Worm (Caenorhabditis elegans): ENCODE results near the gene F58G11.4.

The F58G11.4 gene

ce11 chrV:13669170-13669569, 3.2 kb upstream of the F58G11.4 start:
- TF ChIP-seq lin-15B (tag; optimal IDR thresholded peaks at IDR 0.05) (no peak), nhr-12 (tag; optimal IDR thresholded peaks at IDR 0.05) (no peak), nhr-11 (tag; optimal IDR thresholded peaks at IDR 0.05) (no peak), ets-5 (GFP tag; IDR thresholded peaks at IDR 0.05) (no peak), nhr-47 (tag; optimal IDR thresholded peaks at IDR 0.05) (no peak), blmp-1 (tag; optimal IDR thresholded peaks at IDR 0.05) (no peak), ceh-82 (tag; optimal IDR thresholded peaks at IDR 0.05) (no peak), nhr-84 (tag; optimal IDR thresholded peaks at IDR 0.05) (no peak), nhr-237 (tag; optimal IDR thresholded peaks at IDR 0.05) (no peak), F16B12.6 (tag; optimal IDR thresholded peaks at IDR 0.05) (no peak), hpl-2 (GFP tag; optimal IDR thresholded peaks at IDR 0.05) (no peak), unc-86 (tag; optimal IDR thresholded peaks at IDR 0.05) (no peak), unc-130 (tag; optimal IDR thresholded peaks at IDR 0.05) (no peak), C04F5.9 (tag; optimal IDR thresholded peaks at IDR 0.05) (no peak), zip-4 (GFP tag; optimal IDR thresholded peaks at IDR 0.05) (no peak), aly-2 (tag; optimal IDR thresholded peaks at IDR 0.05) (no peak), ceh-8 (GFP tag; optimal IDR thresholded peaks at IDR 0.05) (no peak)

ce11 chrV:13678542-13678941, 6.2 kb downstream of the F58G11.4 start, which contains the start of the genes tag-65 and ccz-1:
Gene tag-65 (minus strand): TSS chrV:13678587.
Gene ccz-1 (plus strand): TSS chrV:13678875.
- peak; percentile 67 for TF ChIP-seq nhr-77 (tag; optimal IDR thresholded peaks at IDR 0.05)
- TF ChIP-seq sox-4 (tag; optimal IDR thresholded peaks at IDR 0.05): peak; percentile 48
- TF ChIP-seq ztf-11 (tag; optimal IDR thresholded peaks at IDR 0.05): peak in 1 of 2 experiments; percentile 75
- peak; percentile 93 for TF ChIP-seq nhr-20 (tag; optimal IDR thresholded peaks at IDR 0.05)
- peak; percentile 85 for TF ChIP-seq fos-1 (tag; optimal IDR thresholded peaks at IDR 0.05)
- TF ChIP-seq xbp-1 (tag; optimal IDR thresholded peaks at IDR 0.05): peak; percentile 87
- peak; percentile 84 for TF ChIP-seq skn-1 (tag; optimal IDR thresholded peaks at IDR 0.05)
- peak; percentile 94 for TF ChIP-seq nhr-90 (tag; optimal IDR thresholded peaks at IDR 0.05; ENCODE audit: poor library complexity)
- TF ChIP-seq nhr-12 (tag; optimal IDR thresholded peaks at IDR 0.05): no peak
- peak; percentile 21 for TF ChIP-seq fkh-10 (GFP tag; optimal IDR thresholded peaks at IDR 0.05)
- TF ChIP-seq ces-1 (GFP tag; optimal IDR thresholded peaks at IDR 0.05): no peak
- TF ChIP-seq dsc-1 (tag; optimal IDR thresholded peaks at IDR 0.05): peak; percentile 91
- peak; percentile 54 for TF ChIP-seq F16B12.6 (tag; optimal IDR thresholded peaks at IDR 0.05)
- TF ChIP-seq unc-130 (tag; optimal IDR thresholded peaks at IDR 0.05): peak; percentile 71
- TF ChIP-seq ceh-82 (tag; optimal IDR thresholded peaks at IDR 0.05): peak; percentile 87 to 92 (median 88)
- peak; percentile 93 for TF ChIP-seq lin-14 (GFP tag; optimal IDR thresholded peaks at IDR 0.05)
- TF ChIP-seq unc-30 (tag; optimal IDR thresholded peaks at IDR 0.05): no peak
- peak; percentile 87 for TF ChIP-seq C16A3.4 (tag; optimal IDR thresholded peaks at IDR 0.05)
- TF ChIP-seq mef-2 (tag; optimal IDR thresholded peaks at IDR 0.05): peak; percentile 37
- peak; percentile 94 for TF ChIP-seq rnt-1 (tag; optimal IDR thresholded peaks at IDR 0.05)
- TF ChIP-seq egl-27 (tag; optimal IDR thresholded peaks at IDR 0.05): no peak
- peak; percentile 65 for TF ChIP-seq zag-1 (tag; optimal IDR thresholded peaks at IDR 0.05)
- peak; percentile 82 for TF ChIP-seq blmp-1 (tag; optimal IDR thresholded peaks at IDR 0.05)
- TF ChIP-seq nhr-19 (GFP tag; conservative IDR thresholded peaks at IDR 0.05): peak; percentile 95
- TF ChIP-seq nhr-237 (tag; optimal IDR thresholded peaks at IDR 0.05): peak; percentile 41
- peak; percentile 82 to 94 (median 86) for TF ChIP-seq dpl-1 (GFP tag; optimal IDR thresholded peaks at IDR 0.05)
- no peak for TF ChIP-seq unc-98 (GFP tag; IDR thresholded peaks at IDR 0.05)
- no peak for TF ChIP-seq nhr-28 (tag; optimal IDR thresholded peaks at IDR 0.05)
- TF ChIP-seq tbx-2 (tag; optimal IDR thresholded peaks at IDR 0.05): peak; percentile 91
- peak; percentile 84 for TF ChIP-seq lin-13 (GFP tag; optimal IDR thresholded peaks at IDR 0.05)
- peak; percentile 80 for TF ChIP-seq jun-1 (tag; optimal IDR thresholded peaks at IDR 0.05)
- no peak for TF ChIP-seq hlh-4 (tag; optimal IDR thresholded peaks at IDR 0.05)
- TF ChIP-seq nhr-11 (tag; optimal IDR thresholded peaks at IDR 0.05): peak; percentile 90
- TF ChIP-seq ets-5 (GFP tag; IDR thresholded peaks at IDR 0.05): no peak
- peak; percentile 84 for TF ChIP-seq ceh-8 (GFP tag; optimal IDR thresholded peaks at IDR 0.05)
- peak; percentile 8 for TF ChIP-seq hpl-2 (GFP tag; optimal IDR thresholded peaks at IDR 0.05)
- TF ChIP-seq ama-1 (optimal IDR thresholded peaks at IDR 0.05): no peak
- TF ChIP-seq efl-1 (optimal IDR thresholded peaks at IDR 0.05): peak; percentile 85 to 87
- TF ChIP-seq efl-1 (GFP tag; optimal IDR thresholded peaks at IDR 0.05 in 1 of 2): peak; percentile 84 to 98
- TF ChIP-seq ztf-4 (tag; optimal IDR thresholded peaks at IDR 0.05): peak; percentile 53
- peak; percentile 96 for TF ChIP-seq nhr-85 (tag)
- no peak for TF ChIP-seq pqm-1 (tag; optimal IDR thresholded peaks at IDR 0.05)
- TF ChIP-seq efl-3 (GFP tag; optimal IDR thresholded peaks at IDR 0.05): peak; percentile 26
- TF ChIP-seq unc-86 (tag; optimal IDR thresholded peaks at IDR 0.05): peak; percentile 85
- TF ChIP-seq sup-37 (GFP tag; optimal IDR thresholded peaks at IDR 0.05): peak; percentile 66
- no peak for TF ChIP-seq Y116A8C.19 (tag; optimal IDR thresholded peaks at IDR 0.05; ENCODE audit: borderline replicate concordance)
